Fruit fly (Drosophila melanogaster) whole organism, embryonic: ENCODE measurements around the gene CG14440.

Experiments
- CG10431 ChIP-seq: fragments of 200-800 bp; sonication (Bioruptor generic); optimal IDR thresholded peaks from 3 replicates; lab custom pipeline; 2018; ENCODE audit warnings: missing biosample characterization, mild to moderate bottlenecking, missing genetic modification characterization
- CG10565 ChIP-seq: fragments of 200-800 bp; sonication (Bioruptor generic); optimal IDR thresholded peaks from 3 replicates; lab custom pipeline; 2016; ENCODE audit warnings: missing biosample characterization, mild to moderate bottlenecking, missing genetic modification characterization
- CG11398 ChIP-seq: fragments of 200-800 bp; sonication (Bioruptor generic); optimal IDR thresholded peaks from 2 replicates; lab custom pipeline; 2016; ENCODE audit warnings: missing biosample characterization, missing genetic modification characterization
- CG1233 ChIP-seq: fragments of 200-800 bp; sonication (Bioruptor generic); optimal IDR thresholded peaks from 4 replicates; lab custom pipeline; 2018; ENCODE audit warnings: missing biosample characterization, mild to moderate bottlenecking, missing genetic modification characterization
- CG13123 ChIP-seq: fragments of 200-800 bp; sonication (Bioruptor generic); optimal IDR thresholded peaks from 2 replicates; lab custom pipeline; 2016; ENCODE audit warnings: missing biosample characterization, missing genetic modification characterization
- CG13894 ChIP-seq: fragments of 200-800 bp; sonication (Bioruptor generic); optimal IDR thresholded peaks from 3 replicates; lab custom pipeline; 2018; ENCODE audit warnings: missing biosample characterization, mild to moderate bottlenecking, missing genetic modification characterization, moderate library complexity
- CG14014 ChIP-seq: fragments of 200-800 bp; sonication (Bioruptor generic); IDR thresholded peaks from 2 replicates; pipeline ENCODE4 v1.3.6; 2022; ENCODE audit warnings: missing biosample characterization, missing genetic modification characterization
- CG14441 ChIP-seq: fragments of 200-800 bp; sonication (Bioruptor generic); IDR thresholded peaks from 2 replicates; pipeline ENCODE4 v1.3.6; 2022; ENCODE audit warnings: missing biosample characterization, missing genetic modification characterization
- CG14860 ChIP-seq: fragments of 200-800 bp; sonication (Bioruptor generic); IDR thresholded peaks from 3 replicates; pipeline ENCODE4 v1.3.6; 2022; ENCODE audit warnings: missing biosample characterization, missing genetic modification characterization; ENCODE audit not compliant: partially characterized antibody
- CG17568 ChIP-seq: fragments of 200-800 bp; sonication (Bioruptor generic); optimal IDR thresholded peaks from 2 replicates; lab custom pipeline; 2018; ENCODE audit warnings: missing biosample characterization, mild to moderate bottlenecking, missing genetic modification characterization, moderate library complexity
- CG17912 ChIP-seq: fragments of 200-800 bp; sonication (Bioruptor generic); optimal IDR thresholded peaks from 2 replicates; lab custom pipeline; 2018; ENCODE audit warnings: missing biosample characterization, mild to moderate bottlenecking, missing genetic modification characterization
- CG18011 ChIP-seq: fragments of 200-800 bp; sonication (Bioruptor generic); optimal IDR thresholded peaks from 2 replicates; lab custom pipeline; 2017; ENCODE audit warnings: missing biosample characterization, missing genetic modification characterization, mild to moderate bottlenecking, moderate library complexity, missing genotype
- CG34224 ChIP-seq: fragments of 200-800 bp; sonication (Bioruptor generic); IDR thresholded peaks from 3 replicates; pipeline ENCODE4 v1.3.6; 2022; ENCODE audit warnings: missing biosample characterization, missing genetic modification characterization; ENCODE audit not compliant: partially characterized antibody
- CG3995 ChIP-seq: fragments of 200-800 bp; sonication (Bioruptor generic); optimal IDR thresholded peaks from 3 replicates; lab custom pipeline; 2016; ENCODE audit warnings: missing biosample characterization, missing genetic modification characterization
- CG6272 ChIP-seq: fragments of 200-800 bp; sonication (Bioruptor generic); IDR thresholded peaks from 2 replicates; pipeline ENCODE4 v1.3.6; 2022; ENCODE audit warnings: missing biosample characterization, missing genetic modification characterization
- CG6791 ChIP-seq: fragments of 200-800 bp; sonication (Bioruptor generic); IDR thresholded peaks from 3 replicates; pipeline ENCODE4 v1.3.6; 2022; ENCODE audit warnings: missing biosample characterization, missing genetic modification characterization; ENCODE audit not compliant: partially characterized antibody
- CG8290 ChIP-seq, 3 experiments: fragments of 200-800 bp; sonication (Bioruptor generic); optimal IDR thresholded peaks; 2 replicates each; lab custom pipeline; 2016 to 2019; ENCODE audit warnings: missing biosample characterization in 3 of 3, missing genetic modification characterization in 3 of 3, mild to moderate bottlenecking in 2 of 3, moderate library complexity in 1 of 3
- CTCF ChIP-seq: fragments of 200-800 bp; sonication (Bioruptor generic); optimal IDR thresholded peaks from 2 replicates; lab custom pipeline; 2017; ENCODE audit warnings: missing biosample characterization, mild to moderate bottlenecking, missing genetic modification characterization, moderate library complexity
- Dad ChIP-seq: fragments of 200-800 bp; sonication (Bioruptor generic); optimal IDR thresholded peaks from 3 replicates; lab custom pipeline; 2016; ENCODE audit warnings: missing biosample characterization, missing genetic modification characterization
- Dll ChIP-seq: fragments of 200-800 bp; sonication (Bioruptor generic); IDR thresholded peaks from 4 replicates; pipeline ENCODE4 v1.3.6; 2022; ENCODE audit warnings: missing biosample characterization, missing genetic modification characterization; ENCODE audit not compliant: partially characterized antibody
- Dp ChIP-seq: fragments of 200-800 bp; sonication (Bioruptor generic); optimal IDR thresholded peaks from 2 replicates; lab custom pipeline; 2018; ENCODE audit warnings: missing biosample characterization, mild to moderate bottlenecking, missing genetic modification characterization, moderate library complexity
- E2f2 ChIP-seq: fragments of 200-800 bp; sonication (Bioruptor generic); IDR thresholded peaks from 2 replicates; pipeline ENCODE4 v1.3.6; 2022; ENCODE audit warnings: missing biosample characterization, missing genetic modification characterization
- Ets65A ChIP-seq: fragments of 200-800 bp; sonication (Bioruptor generic); peaks from one replicate; lab custom pipeline; 2016; ENCODE audit warnings: missing biosample characterization, missing genetic modification characterization
- Hr78 ChIP-seq, 2 experiments: fragments of 200-800 bp in 1 of 2; fragments of >200 bp in 1 of 2; sonication (Bioruptor generic) in 1 of 2; optimal IDR thresholded peaks; 2 replicates each; lab custom pipeline; 2017 to 2019; ENCODE audit warnings: missing biosample characterization in 2 of 2, missing genetic modification characterization in 2 of 2, mild to moderate bottlenecking in 1 of 2, moderate library complexity in 1 of 2
- Max ChIP-seq: fragments of 200-800 bp; sonication (Bioruptor generic); optimal IDR thresholded peaks from 2 replicates; lab custom pipeline; 2016; ENCODE audit warnings: missing biosample characterization, mild to moderate bottlenecking, missing genetic modification characterization
- Med ChIP-seq: fragments of 200-800 bp; sonication (Bioruptor generic); peaks from one replicate; lab custom pipeline; 2016; ENCODE audit warnings: missing biosample characterization, missing genetic modification characterization, mild to moderate bottlenecking, inconsistent platforms, moderate library complexity
- amos ChIP-seq: fragments of 200-800 bp; sonication (Bioruptor generic); IDR thresholded peaks from 2 replicates; pipeline ENCODE4 v1.3.6; 2022; ENCODE audit warnings: missing biosample characterization, missing genetic modification characterization; ENCODE audit not compliant: partially characterized antibody
- cg ChIP-seq: fragments of 200-800 bp; sonication (Bioruptor generic); optimal IDR thresholded peaks from 3 replicates; lab custom pipeline; 2019; ENCODE audit warnings: missing biosample characterization, mild to moderate bottlenecking, missing genetic modification characterization, moderate library complexity
- croc ChIP-seq: fragments of 200-800 bp; sonication (Bioruptor generic); conservative IDR thresholded peaks from 3 replicates; pipeline ENCODE4 v1.3.6; 2022; ENCODE audit warnings: missing biosample characterization, missing genetic modification characterization
- crol ChIP-seq: fragments of 200-800 bp; sonication (Bioruptor generic); IDR thresholded peaks from 2 replicates; pipeline ENCODE4 v1.3.6; 2022; ENCODE audit warnings: missing biosample characterization, missing genetic modification characterization
- dm ChIP-seq: fragments of 200-800 bp; sonication (Bioruptor generic); optimal IDR thresholded peaks from 3 replicates; lab custom pipeline; 2016; ENCODE audit warnings: missing biosample characterization, missing genetic modification characterization
- fd102C ChIP-seq: fragments of 200-800 bp; sonication (Bioruptor generic); optimal IDR thresholded peaks from 2 replicates; lab custom pipeline; 2018; ENCODE audit warnings: missing biosample characterization, mild to moderate bottlenecking, missing genetic modification characterization, moderate library complexity
- fd3F ChIP-seq: fragments of 200-800 bp; sonication (Bioruptor generic); optimal IDR thresholded peaks from 2 replicates; lab custom pipeline; 2018; ENCODE audit warnings: missing biosample characterization, mild to moderate bottlenecking, missing genetic modification characterization, moderate library complexity
- fru ChIP-seq: fragments of >200 bp; optimal IDR thresholded peaks from 2 replicates; lab custom pipeline; 2017
- ham ChIP-seq: fragments of 200-800 bp; sonication (Bioruptor generic); IDR thresholded peaks from 2 replicates; pipeline ENCODE4 v1.3.6; 2022; ENCODE audit warnings: missing biosample characterization, missing genetic modification characterization
- hb ChIP-seq: fragments of 200-800 bp; sonication (Bioruptor generic); IDR thresholded peaks from 3 replicates; pipeline ENCODE4 v1.3.6; 2022; ENCODE audit warnings: missing biosample characterization, missing genetic modification characterization; ENCODE audit not compliant: partially characterized antibody
- pfk ChIP-seq: fragments of 200-800 bp; sonication (Bioruptor generic); optimal IDR thresholded peaks from 2 replicates; lab custom pipeline; 2018; ENCODE audit warnings: missing biosample characterization, mild to moderate bottlenecking, missing genetic modification characterization, moderate library complexity
- pho ChIP-seq: fragments of 200-800 bp; sonication (Bioruptor generic); optimal IDR thresholded peaks from 2 replicates; lab custom pipeline; 2016; ENCODE audit warnings: missing biosample characterization, missing genetic modification characterization
- pita ChIP-seq: fragments of 200-800 bp; sonication (Bioruptor generic); optimal IDR thresholded peaks from 2 replicates; lab custom pipeline; 2017; ENCODE audit warnings: missing biosample characterization, mild to moderate bottlenecking, missing genetic modification characterization
- pnt ChIP-seq: fragments of 200-800 bp; sonication (Bioruptor generic); optimal IDR thresholded peaks from 3 replicates; lab custom pipeline; 2016; ENCODE audit warnings: missing biosample characterization, missing genetic modification characterization
- sens ChIP-seq: fragments of 200-800 bp; sonication (Bioruptor generic); peaks from one replicate; lab custom pipeline; 2016; ENCODE audit warnings: missing biosample characterization, missing genetic modification characterization
- stwl ChIP-seq: fragments of 200-800 bp; sonication (Bioruptor generic); optimal IDR thresholded peaks from 3 replicates; lab custom pipeline; 2018; ENCODE audit warnings: missing biosample characterization, mild to moderate bottlenecking, missing genetic modification characterization, moderate library complexity
- tll ChIP-seq, 2 experiments: fragments of 200-800 bp in 1 of 2; fragments of >200 bp in 1 of 2; sonication (Bioruptor generic) in 1 of 2; optimal IDR thresholded peaks; 2 replicates each; lab custom pipeline; 2017 to 2019; ENCODE audit warnings: missing biosample characterization in 2 of 2, missing genetic modification characterization in 2 of 2, mild to moderate bottlenecking in 1 of 2, moderate library complexity in 1 of 2
- vvl ChIP-seq: fragments of 200-800 bp; sonication (Bioruptor generic); IDR thresholded peaks from 2 replicates; pipeline ENCODE4 v1.3.6; 2022; ENCODE audit warnings: missing biosample characterization, missing genetic modification characterization
- wor ChIP-seq: fragments of 200-800 bp; sonication (Bioruptor generic); IDR thresholded peaks from 2 replicates; pipeline ENCODE4 v1.3.6; 2022; ENCODE audit warnings: missing biosample characterization, missing genetic modification characterization

The CG14440 gene

DNA sequence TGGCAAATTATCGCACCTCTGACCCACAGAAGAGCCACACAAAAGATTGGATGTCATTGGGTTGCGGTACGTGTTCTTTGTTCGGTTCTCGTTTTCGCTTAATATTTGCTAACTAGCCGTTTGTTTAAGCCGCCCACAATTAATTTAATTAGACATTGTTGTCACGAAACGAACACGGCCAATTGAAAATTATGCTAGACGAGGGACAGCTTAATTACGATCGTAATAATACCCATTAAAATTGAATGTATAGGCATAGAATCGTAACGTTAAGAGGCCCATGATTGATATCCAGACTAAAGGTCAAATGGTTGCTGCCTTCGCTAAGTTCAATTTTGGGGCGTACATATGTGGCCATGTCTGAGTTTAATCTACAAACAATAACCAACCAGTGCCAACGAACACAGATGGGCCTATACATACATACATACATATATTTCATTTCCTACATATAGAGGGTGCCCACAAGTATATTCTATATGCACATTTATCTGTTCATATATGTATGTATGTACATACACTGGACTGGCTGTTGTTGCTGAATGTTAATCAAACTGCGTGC, 30.3 kb upstream of the CG14440 start:
- TF ChIP-seq pnt (GFP tag; lab: Kevin White, UChicago) (no peak), pita (GFP tag; lab: Kevin White, UChicago) (peak; percentile 19), tll (GFP tag; optimal IDR thresholded peaks at IDR 0.05; lab: Kevin White, UChicago) (peak; percentile 13 to 27), CG13894 (tag; lab: Kevin White, UChicago) (peak; percentile 25), Hr78 (GFP tag; optimal IDR thresholded peaks at IDR 0.05; lab: Kevin White, UChicago) (peak in 1 of 2 experiments; percentile 100), Ets65A (GFP tag; lab: Kevin White, UChicago) (peak; percentile 67), sens (GFP tag; lab: Kevin White, UChicago) (peak; percentile 42), CTCF (peak; percentile 61), dm (GFP tag; lab: Kevin White, UChicago) (no peak), Med (peak; percentile 50), Dad (no peak), CG6791 (peak; percentile 80), CG14014 (GFP tag; lab: Robert Waterston, UW) (no peak), wor (GFP tag; lab: Robert Waterston, UW) (0 out of 2 replicates have a peak, but pooled peaks have one; percentile 13), CG14860 (GFP tag; lab: Robert Waterston, UW) (no peak), stwl (tag; lab: Kevin White, UChicago) (peak; percentile 18), CG8290 (GFP tag; optimal IDR thresholded peaks at IDR 0.05; lab: Kevin White, UChicago) (peak; percentile 100), CG8290 (tag; optimal IDR thresholded peaks at IDR 0.05; lab: Kevin White, UChicago) (no peak), CG17568 (GFP tag; lab: Kevin White, UChicago) (no peak)

DNA sequence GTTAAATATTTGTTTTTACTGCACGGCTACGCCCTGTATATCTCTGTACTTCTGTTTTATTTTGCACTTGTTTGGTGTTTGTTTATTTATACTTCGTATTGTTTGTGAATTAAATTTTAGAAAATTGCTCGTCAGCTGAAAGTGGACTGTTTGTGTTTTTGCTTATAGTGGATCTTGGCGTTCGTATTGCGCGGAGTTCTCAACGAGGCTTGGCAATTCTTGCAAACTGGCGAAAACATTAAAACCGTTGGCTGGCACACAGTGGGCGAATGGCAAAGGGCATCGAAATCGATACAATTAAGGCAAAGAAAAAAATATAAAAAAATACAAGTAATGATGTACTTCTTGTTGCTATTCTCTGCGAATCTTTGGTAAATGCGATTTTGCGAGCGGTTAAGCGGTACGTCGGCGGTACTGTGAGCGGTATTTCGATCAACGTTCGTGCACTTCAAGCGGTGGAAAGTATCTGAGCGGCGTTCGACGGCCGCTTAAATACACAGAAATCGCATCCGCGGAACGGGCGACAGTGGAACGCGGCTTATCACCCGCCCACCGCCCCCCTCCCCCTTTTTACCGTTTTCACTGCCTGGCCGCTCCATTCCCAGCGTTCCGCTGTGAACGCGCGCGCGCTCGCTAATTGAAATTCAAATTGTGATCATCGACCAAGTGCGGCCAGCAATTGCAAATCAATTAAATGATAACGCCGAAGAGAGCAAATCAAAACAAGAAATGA, 28.6 kb upstream of the CG14440 start:
- TF ChIP-seq crol (GFP tag; lab: Robert Waterston, UW) (peak; percentile 82), pfk (GFP tag; lab: Kevin White, UChicago) (peak; percentile 93), CG10565 (no peak), CG13123 (GFP tag; lab: Kevin White, UChicago) (no peak), CG11398 (GFP tag; lab: Kevin White, UChicago) (no peak), amos (0 out of 2 replicates have a peak, but pooled peaks have one; percentile 11), CG34224 (GFP tag; lab: Robert Waterston, UW) (no peak), E2f2 (peak; percentile 63), vvl (0 out of 2 replicates have a peak, but pooled peaks have one; percentile 24), Dll (GFP tag; lab: Robert Waterston, UW) (0 out of 4 replicates have a peak, but pooled peaks have one; percentile 12), CG6272 (0 out of 2 replicates have a peak, but pooled peaks have one; percentile 20), ham (no peak), CG3995 (GFP tag; lab: Kevin White, UChicago) (peak; percentile 20), Dp (GFP tag; lab: Kevin White, UChicago) (peak; percentile 46), CG8290 (GFP tag; optimal IDR thresholded peaks at IDR 0.05; lab: Kevin White, UChicago) (peak; percentile 15), CG8290 (tag; optimal IDR thresholded peaks at IDR 0.05; lab: Kevin White, UChicago) (peak in 1 of 2 experiments; percentile 27), CG18011 (peak; percentile 7), fd102C (no peak)

DNA sequence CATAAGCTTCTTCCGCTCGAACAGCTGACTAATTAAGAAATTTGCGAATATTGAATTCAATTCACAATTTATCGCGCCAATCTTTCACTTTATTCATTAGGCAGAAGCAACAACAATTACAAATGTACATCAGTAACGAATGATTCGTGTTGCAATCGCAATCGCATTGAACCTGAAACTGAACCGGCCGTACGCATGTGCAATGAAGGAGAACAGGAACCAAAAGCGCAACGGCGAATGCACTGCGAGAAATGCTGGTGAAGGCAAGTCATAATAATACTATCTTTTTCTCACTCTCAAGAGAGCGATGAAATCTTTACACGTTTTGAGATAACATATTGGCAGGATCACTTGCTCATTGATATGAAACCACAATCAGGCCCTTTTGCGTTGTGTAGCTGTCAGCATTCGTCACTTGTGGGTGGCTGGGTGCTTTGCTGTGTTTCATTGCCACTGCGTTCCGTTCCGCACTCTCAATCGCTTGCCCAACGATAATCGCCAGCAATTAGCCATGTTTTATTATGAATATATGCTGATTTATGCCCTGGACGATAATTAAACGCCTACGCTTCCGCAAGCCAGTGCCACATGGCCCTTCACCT, 26.6 kb upstream of the CG14440 start:
- TF ChIP-seq hb (GFP tag; lab: Robert Waterston, UW) (no peak), CG8290 (GFP tag; optimal IDR thresholded peaks at IDR 0.05; lab: Kevin White, UChicago) (peak; percentile 31), CG8290 (tag; optimal IDR thresholded peaks at IDR 0.05; lab: Kevin White, UChicago) (no peak), cg (GFP tag; lab: Kevin White, UChicago) (no peak), CG14441 (0 out of 2 replicates have a peak, but pooled peaks have one; percentile 37), vvl (no peak), fd3F (GFP tag; lab: Kevin White, UChicago) (no peak), CG17912 (GFP tag; lab: Kevin White, UChicago) (no peak), pho (no peak), Max (GFP tag; lab: Kevin White, UChicago) (no peak), fru (lab: Kevin White, UChicago) (no peak), stwl (tag; lab: Kevin White, UChicago) (peak; percentile 36), croc (GFP tag; lab: Robert Waterston, UW) (no peak), CG1233 (GFP tag; lab: Kevin White, UChicago) (no peak), amos (no peak), CG10431 (GFP tag; lab: Kevin White, UChicago) (no peak)
